Worm (Caenorhabditis elegans) whole organism, L3 larva: ENCODE results near the gene F13D11.3.
A peak's percentile ranks its signal among the peaks of the same experiment; 100 is the strongest.

Experiments used
- aly-2 ChIP-seq: fragments of 150-350 bp; optimal IDR thresholded peaks from 2 replicates; lab custom pipeline; 2014; ENCODE audit warnings: missing biosample characterization, missing genetic modification characterization
- ama-1 ChIP-seq: fragments of 150-350 bp; optimal IDR thresholded peaks from 2 replicates; lab custom pipeline; 2018
- ceh-28 ChIP-seq: fragments of 150-350 bp; optimal IDR thresholded peaks from 2 replicates; lab custom pipeline; 2014; ENCODE audit warnings: missing biosample characterization, missing genetic modification reagents, missing genetic modification characterization
- ceh-9 ChIP-seq: sonication (generic microtip); optimal IDR thresholded peaks from 2 replicates; lab custom pipeline; 2018; ENCODE audit warnings: missing biosample characterization, missing genetic modification characterization
- daf-12 ChIP-seq: fragments of 150-350 bp; optimal IDR thresholded peaks from 2 replicates; lab custom pipeline; 2014; ENCODE audit warnings: missing biosample characterization, missing genetic modification reagents, missing genetic modification characterization
- egl-5 ChIP-seq: fragments of 150-350 bp; optimal IDR thresholded peaks from 2 replicates; lab custom pipeline; 2017; ENCODE audit warnings: missing biosample characterization, missing genetic modification reagents, missing genetic modification characterization, inconsistent platforms
- elt-1 ChIP-seq: fragments of 150-350 bp; optimal IDR thresholded peaks from 2 replicates; lab custom pipeline; 2014; ENCODE audit warnings: missing biosample characterization, missing genetic modification characterization
- elt-2 ChIP-seq: sonication (generic microtip); optimal IDR thresholded peaks from 2 replicates; lab custom pipeline; 2016; ENCODE audit warnings: missing genetic modification reagents, mild to moderate bottlenecking, missing genetic modification characterization, missing compliant biosample characterization
- eor-1 ChIP-seq, 2 experiments: fragments of 150-350 bp; optimal IDR thresholded peaks; 2 replicates each; lab custom pipeline; 2014 to 2018; ENCODE audit warnings: missing biosample characterization in 2 of 2, missing genetic modification characterization in 2 of 2
- fkh-10 ChIP-seq: sonication (generic microtip); optimal IDR thresholded peaks from 2 replicates; lab custom pipeline; 2017; ENCODE audit warnings: missing biosample characterization, missing genetic modification reagents, missing genetic modification characterization
- fkh-2 ChIP-seq: fragments of 150-350 bp; optimal IDR thresholded peaks from 2 replicates; lab custom pipeline; 2014; ENCODE audit warnings: missing biosample characterization, missing genetic modification reagents, missing genetic modification characterization
- fos-1 ChIP-seq: fragments of 150-350 bp; optimal IDR thresholded peaks from 2 replicates; lab custom pipeline; 2014; ENCODE audit warnings: missing biosample characterization, missing genetic modification characterization
- hmg-11 ChIP-seq: sonication (generic microtip); optimal IDR thresholded peaks from 2 replicates; lab custom pipeline; 2016; ENCODE audit warnings: missing genetic modification characterization, missing compliant biosample characterization
- lin-15B ChIP-seq: fragments of 150-350 bp; optimal IDR thresholded peaks from 2 replicates; lab custom pipeline; 2014; ENCODE audit warnings: missing biosample characterization, missing genetic modification characterization
- lin-39 ChIP-seq: fragments of 150-350 bp; optimal IDR thresholded peaks from 2 replicates; lab custom pipeline; 2018; ENCODE audit warnings: missing biosample characterization, missing genetic modification reagents, missing genetic modification characterization
- lsy-12 ChIP-seq: sonication (generic microtip); optimal IDR thresholded peaks from 2 replicates; lab custom pipeline; 2016; ENCODE audit warnings: mild to moderate bottlenecking, missing genetic modification characterization, missing compliant biosample characterization
- mdl-1 ChIP-seq: fragments of 150-350 bp; optimal IDR thresholded peaks from 2 replicates; lab custom pipeline; 2014; ENCODE audit warnings: missing biosample characterization, missing genetic modification characterization
- mml-1 ChIP-seq: fragments of 150-350 bp; sonication (generic microtip); optimal IDR thresholded peaks from 3 replicates; lab custom pipeline; 2014; ENCODE audit warnings: missing biosample characterization, missing genetic modification characterization
- nhr-12 ChIP-seq: fragments of 150-350 bp; optimal IDR thresholded peaks from 2 replicates; lab custom pipeline; 2014; ENCODE audit warnings: missing biosample characterization, missing genetic modification characterization
- nhr-23 ChIP-seq: fragments of 150-350 bp; optimal IDR thresholded peaks from 2 replicates; lab custom pipeline; 2014; ENCODE audit warnings: missing biosample characterization, missing genetic modification reagents, missing genetic modification characterization
- nhr-237 ChIP-seq: fragments of 150-350 bp; optimal IDR thresholded peaks from 2 replicates; lab custom pipeline; 2014; ENCODE audit warnings: missing biosample characterization, missing genetic modification characterization
- nhr-28 ChIP-seq: fragments of 150-350 bp; optimal IDR thresholded peaks from 2 replicates; lab custom pipeline; 2014; ENCODE audit warnings: missing biosample characterization, missing genetic modification characterization
- nhr-43 ChIP-seq: sonication (generic microtip); optimal IDR thresholded peaks from 2 replicates; lab custom pipeline; 2016; ENCODE audit warnings: mild to moderate bottlenecking, missing genetic modification characterization, missing compliant biosample characterization; ENCODE audit not compliant: poor library complexity, severe bottlenecking
- nhr-67 ChIP-seq: fragments of 150-350 bp; optimal IDR thresholded peaks from 2 replicates; lab custom pipeline; 2014; ENCODE audit warnings: missing biosample characterization, missing genetic modification characterization
- nhr-76 ChIP-seq: fragments of 150-350 bp; sonication (generic microtip); optimal IDR thresholded peaks from 5 replicates; lab custom pipeline; 2014; ENCODE audit warnings: missing biosample characterization, missing genetic modification characterization
- nhr-77 ChIP-seq: fragments of 150-350 bp; optimal IDR thresholded peaks from 2 replicates; lab custom pipeline; 2014; ENCODE audit warnings: missing biosample characterization, missing genetic modification characterization
- pha-4 ChIP-seq: fragments of 150-350 bp; optimal IDR thresholded peaks from 2 replicates; lab custom pipeline; 2014; ENCODE audit warnings: missing biosample characterization, missing genetic modification reagents, missing genetic modification characterization
- tbx-2 ChIP-seq: sonication (generic microtip); optimal IDR thresholded peaks from 2 replicates; lab custom pipeline; 2016; ENCODE audit warnings: mild to moderate bottlenecking, missing genetic modification characterization, missing compliant biosample characterization
- unc-62 ChIP-seq: fragments of 150-350 bp; sonication (generic microtip); optimal IDR thresholded peaks from 4 replicates; lab custom pipeline; 2014; ENCODE audit warnings: missing biosample characterization, missing genetic modification reagents, missing genetic modification characterization
- zag-1 ChIP-seq: fragments of 150-350 bp; optimal IDR thresholded peaks from 2 replicates; lab custom pipeline; 2014; ENCODE audit warnings: missing biosample characterization, missing genetic modification characterization
- ztf-11 ChIP-seq: fragments of 150-350 bp; optimal IDR thresholded peaks from 2 replicates; lab custom pipeline; 2014; ENCODE audit warnings: missing biosample characterization, missing genetic modification characterization
- ztf-4 ChIP-seq: fragments of 150-350 bp; optimal IDR thresholded peaks from 2 replicates; lab custom pipeline; 2014; ENCODE audit warnings: missing biosample characterization, missing genetic modification characterization

F13D11.3 gene

DNA sequence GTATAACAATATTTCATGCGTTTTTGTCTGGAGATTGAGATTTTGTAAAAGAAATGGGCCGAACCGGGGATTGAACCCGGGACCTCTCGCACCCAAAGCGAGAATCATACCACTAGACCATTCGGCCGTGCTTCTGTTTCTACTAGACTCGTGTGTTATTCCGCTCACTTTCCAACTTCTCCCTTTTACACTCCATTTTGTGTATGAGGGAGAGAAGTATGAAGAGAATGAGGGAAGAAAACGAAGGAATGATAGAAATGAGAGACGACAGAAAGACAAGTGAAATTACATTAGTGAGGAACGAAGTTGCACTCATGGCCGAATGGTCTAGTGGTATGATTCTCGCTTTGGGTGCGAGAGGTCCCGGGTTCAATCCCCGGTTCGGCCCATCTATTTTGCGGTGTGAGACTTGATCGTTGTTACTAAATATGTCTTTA lies 4.5 kb downstream of the F13D11.3 start (continued):
- TF ChIP-seq nhr-28 (tag; lab: Kevin White, UChicago) (no peak), hmg-11 (tag; lab: Kevin White, UChicago) (peak; percentile 98), ceh-9 (no peak), nhr-237 (tag; lab: Kevin White, UChicago) (no peak), ztf-4 (tag; lab: Kevin White, UChicago) (peak; percentile 85), ama-1 (lab: Kevin White, UChicago) (peak; percentile 22), fkh-2 (tag; lab: Kevin White, UChicago) (peak; percentile 27), ztf-11 (tag; lab: Kevin White, UChicago) (peak; percentile 26), daf-12 (tag; lab: Kevin White, UChicago) (no peak), aly-2 (tag; lab: Kevin White, UChicago) (peak; percentile 10), fkh-10 (GFP tag; lab: Kevin White, UChicago) (peak; percentile 55), eor-1 (tag; optimal IDR thresholded peaks at IDR 0.05; lab: Kevin White, UChicago) (peak in 1 of 2 experiments; percentile 72), ceh-28 (peak; percentile 74), egl-5 (peak; percentile 78)

- no peak for TF ChIP-seq lin-15B (tag; lab: Kevin White, UChicago)
- TF ChIP-seq ama-1 (lab: Kevin White, UChicago), result no peak
- TF ChIP-seq nhr-28 (tag; lab: Kevin White, UChicago), result no peak
- TF ChIP-seq fkh-10 (GFP tag; lab: Kevin White, UChicago), result peak; percentile 89
- TF ChIP-seq unc-62 (GFP tag; lab: Kevin White, UChicago), result no peak
- TF ChIP-seq ztf-4 (tag; lab: Kevin White, UChicago), result no peak
- TF ChIP-seq ceh-9, result no peak
- TF ChIP-seq lin-39, result no peak
Observed at ce11 chrX:5799229-5799628, 6.5 kb downstream of the F13D11.3 start.

- no peak for TF ChIP-seq lin-15B (tag; lab: Kevin White, UChicago)
- no peak for TF ChIP-seq zag-1
- TF ChIP-seq mdl-1 (tag; lab: Kevin White, UChicago), result no peak
- no peak for TF ChIP-seq fos-1 (tag; lab: Kevin White, UChicago)
- TF ChIP-seq nhr-67 (tag; lab: Kevin White, UChicago), result no peak
- no peak for TF ChIP-seq nhr-43 (tag; lab: Kevin White, UChicago)
- no peak for TF ChIP-seq elt-1 (tag; lab: Kevin White, UChicago)
- no peak for TF ChIP-seq ztf-4 (tag; lab: Kevin White, UChicago)
- TF ChIP-seq tbx-2 (tag; lab: Kevin White, UChicago), result no peak
Observed at ce11 chrX:5798690-5799089, 7.0 kb downstream of the F13D11.3 start, which contains the start of gene F46G11.4. Gene F46G11.4 (minus strand): TSS chrX:5798790.

- TF ChIP-seq lsy-12 (tag; lab: Kevin White, UChicago), result no peak
- no peak for TF ChIP-seq nhr-28 (tag; lab: Kevin White, UChicago)
- TF ChIP-seq nhr-12 (tag; lab: Kevin White, UChicago), result no peak
- TF ChIP-seq nhr-23 (tag; lab: Kevin White, UChicago), result no peak
- TF ChIP-seq nhr-76 (tag; lab: Kevin White, UChicago), result no peak
- TF ChIP-seq, all 47 proteins: peak for 0
Observed at ce11 chrX:5794432-5794831, 11.3 kb downstream of the F13D11.3 start.

DNA sequence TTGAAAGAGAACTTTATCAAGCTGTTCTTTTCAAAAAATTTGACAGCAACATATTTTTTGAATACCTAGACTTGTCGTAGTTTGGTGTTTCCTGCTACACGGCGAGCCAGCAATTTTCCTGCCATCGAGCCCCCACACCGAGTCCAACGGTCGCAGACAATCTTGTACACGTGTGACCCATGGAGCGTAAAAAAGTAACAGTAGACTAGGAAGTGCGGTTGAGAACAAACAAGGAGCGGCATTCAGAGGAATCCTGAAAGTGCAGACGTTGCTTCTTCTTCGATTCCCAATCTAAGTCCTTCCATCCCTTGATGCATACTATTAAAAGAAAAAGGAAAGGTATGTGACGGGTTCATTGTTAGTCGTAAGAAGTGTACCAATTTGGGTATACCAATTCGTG lies 14.8 kb downstream of the F13D11.3 start, which contains the start of gene twnk-1:
twnk-1 (plus strand) TSS at position 301 of the 400 bp plus-strand sequence.
- no peak for TF ChIP-seq nhr-77 (tag; lab: Kevin White, UChicago)
- no peak for TF ChIP-seq unc-62 (GFP tag; lab: Kevin White, UChicago)
- no peak for TF ChIP-seq elt-2 (tag; lab: Kevin White, UChicago)
- no peak for TF ChIP-seq mml-1
- no peak for TF ChIP-seq mdl-1 (tag; lab: Kevin White, UChicago)
- no peak for TF ChIP-seq fos-1 (tag; lab: Kevin White, UChicago)
- TF ChIP-seq hmg-11 (tag; lab: Kevin White, UChicago), result no peak
- TF ChIP-seq nhr-76 (tag; lab: Kevin White, UChicago), result no peak
- no peak for TF ChIP-seq pha-4 (tag; lab: Kevin White, UChicago)
- TF ChIP-seq nhr-43 (tag; lab: Kevin White, UChicago), result no peak
- TF ChIP-seq nhr-28 (tag; lab: Kevin White, UChicago), result no peak
- TF ChIP-seq lin-15B (tag; lab: Kevin White, UChicago), result no peak
